Fruit fly (Drosophila melanogaster): ENCODE measurements around the gene CG42655.

CG42655 gene

DNA sequence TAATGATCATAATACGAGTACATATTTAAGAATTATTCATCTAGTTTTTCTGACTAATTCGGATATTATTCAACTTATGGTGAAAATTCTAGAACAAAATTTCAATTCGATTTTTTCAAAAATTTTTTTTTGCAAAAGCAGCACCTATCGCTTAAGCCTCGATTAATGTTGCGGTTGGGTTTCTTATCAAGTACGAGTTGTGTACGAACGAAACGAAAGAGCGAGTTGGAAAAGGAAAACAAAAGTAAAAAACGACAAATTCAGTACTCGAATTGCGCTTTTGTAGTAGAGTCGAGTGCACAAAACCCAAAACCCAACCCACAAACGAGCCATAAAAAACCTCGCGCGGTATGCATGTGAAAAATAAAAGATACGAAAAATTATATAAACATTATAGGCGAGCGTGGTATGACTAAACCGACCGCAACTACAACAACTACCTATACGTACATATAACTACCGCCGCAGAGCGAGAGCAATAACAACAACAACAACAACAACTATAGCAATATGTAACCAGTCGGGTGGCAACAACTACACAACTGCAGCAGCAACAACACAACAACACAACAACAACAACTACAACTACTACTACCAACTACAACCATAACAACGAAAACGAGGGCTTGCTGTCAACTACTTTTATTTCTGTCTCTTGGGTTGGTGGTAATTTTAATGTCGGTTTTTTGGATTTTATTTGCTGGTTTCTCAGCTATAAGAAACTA lies 48.9 kb downstream of the CG42655 start:
- TF ChIP-seq CG17801 (GFP tag; optimal IDR thresholded peaks at IDR 0.05; ENCODE audit: partially characterized antibody), result peak; percentile 25

DNA sequence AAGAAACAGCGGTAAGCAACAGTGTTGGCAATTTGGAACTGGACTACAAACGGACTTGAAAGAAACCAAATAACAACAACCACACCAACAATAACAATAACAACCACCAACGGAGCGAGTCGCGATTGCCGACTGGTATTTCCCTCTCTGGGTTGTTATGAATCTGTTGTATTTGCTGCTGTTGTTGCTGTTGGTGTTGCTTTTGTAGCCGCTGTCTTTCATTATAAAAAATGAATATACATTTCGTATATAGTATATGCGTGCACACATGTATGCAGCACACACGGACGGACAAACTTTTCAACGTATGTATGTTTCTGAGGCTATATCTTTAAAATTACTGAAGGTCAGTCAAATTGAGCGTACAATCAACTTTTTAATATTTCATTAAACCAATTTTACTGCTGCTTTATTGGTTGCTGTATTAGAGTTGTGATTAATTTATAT lies 50.1 kb downstream of the CG42655 start:
- no peak for TF ChIP-seq CG17801 (GFP tag; optimal IDR thresholded peaks at IDR 0.05; ENCODE audit: partially characterized antibody)

Measured in ovary, adult (tissue).